Fruit fly (Drosophila melanogaster) whole organism, larva: Measurements from ENCODE around the gene Hsp67Ba.

Source experiments
- noc ChIP-seq: fragments of 200-800 bp; sonication (Bioruptor generic); optimal IDR thresholded peaks from 3 replicates; lab custom pipeline; 2019; ENCODE audit warnings: missing biosample characterization, mild to moderate bottlenecking, missing genetic modification characterization, moderate library complexity

The Hsp67Ba gene

DNA sequence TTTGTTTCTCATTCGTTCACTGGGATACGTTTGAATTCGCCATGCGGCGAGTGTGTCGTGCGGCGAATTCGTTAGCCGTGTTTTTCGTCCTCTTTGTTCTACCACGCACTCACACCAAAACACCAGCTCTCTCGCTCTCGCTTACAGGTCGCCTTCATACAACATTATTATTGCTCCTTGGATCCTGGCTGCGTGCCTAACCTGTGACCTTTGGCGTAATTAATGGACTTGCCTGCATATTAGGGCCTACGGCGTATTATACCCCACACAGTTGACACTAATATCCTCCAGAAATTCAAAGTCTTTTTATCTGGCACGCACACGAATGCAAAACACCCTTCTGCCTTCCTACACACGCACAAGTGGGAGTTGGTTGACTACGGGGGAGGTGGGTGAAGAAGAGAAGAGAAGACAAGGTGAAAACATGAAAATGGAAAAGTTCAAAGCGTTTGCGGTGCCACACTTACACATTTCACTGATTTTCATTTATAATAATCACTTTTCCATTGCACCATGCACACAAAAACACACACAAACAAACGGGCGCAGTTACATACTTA lies 30.8 kb upstream of the Hsp67Ba start:
- no peak for TF ChIP-seq noc

DNA sequence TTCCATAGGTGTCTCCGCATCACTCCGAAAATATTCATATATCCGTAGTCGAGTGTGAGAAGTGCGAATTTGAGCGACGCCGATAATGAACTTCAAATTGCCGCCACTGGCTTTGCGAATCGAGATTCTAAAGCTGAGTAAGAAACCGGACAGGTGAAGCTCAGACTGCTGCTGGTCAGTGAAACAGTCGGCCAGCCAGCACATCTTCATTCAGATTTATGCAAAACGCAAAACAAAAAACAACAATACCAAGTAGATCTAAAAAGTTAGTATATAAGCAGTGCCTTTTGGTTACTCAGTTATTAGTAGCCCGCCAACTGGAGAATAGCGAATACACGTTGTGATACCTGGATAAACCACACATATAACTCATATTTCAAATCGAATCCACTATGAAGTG lies 25.2 kb upstream of the Hsp67Ba start, which contains the start of gene Cpr67B:
Gene Cpr67B, plus strand, starts transcription at position 301 of the 400 bp plus-strand sequence.
- TF ChIP-seq noc = no peak

DNA sequence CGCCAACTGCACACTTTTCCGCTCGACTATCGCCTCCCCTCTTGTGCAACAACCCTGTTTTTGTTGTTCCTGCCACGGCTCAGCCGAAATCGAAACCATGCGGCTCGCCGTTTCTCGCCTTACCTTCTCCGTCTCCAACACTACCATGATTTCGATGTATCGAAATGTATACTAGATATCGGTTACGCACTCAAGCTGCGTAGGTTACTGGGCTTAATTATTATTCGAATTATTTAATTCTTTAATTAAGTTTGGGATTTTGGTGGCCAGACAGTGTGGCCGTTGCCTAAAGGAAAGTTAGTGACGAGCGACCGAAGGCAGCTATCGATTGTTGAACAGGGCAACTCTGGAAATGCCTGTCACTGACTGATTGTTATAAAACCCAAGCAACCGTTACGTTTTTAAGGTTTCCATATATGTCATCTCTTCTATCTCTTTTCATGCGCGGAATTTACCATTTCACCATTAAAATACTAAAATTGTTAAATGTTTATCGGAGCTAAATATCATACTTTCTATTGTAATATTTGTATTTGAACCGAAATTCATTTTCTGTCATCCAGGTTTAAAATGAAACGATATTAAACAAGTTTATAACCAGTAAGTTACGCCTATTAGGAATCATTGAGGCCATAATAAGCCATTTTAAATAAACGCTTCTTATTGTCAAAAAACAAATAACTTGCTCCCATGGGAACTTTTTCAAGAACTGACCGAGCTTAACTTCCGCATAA lies 23.0 kb upstream of the Hsp67Ba start, which contains the start of gene eIF4E1:
Gene eIF4E1, minus strand, starts transcription at position 304 of the 734 bp plus-strand sequence.
- no peak for TF ChIP-seq noc

DNA sequence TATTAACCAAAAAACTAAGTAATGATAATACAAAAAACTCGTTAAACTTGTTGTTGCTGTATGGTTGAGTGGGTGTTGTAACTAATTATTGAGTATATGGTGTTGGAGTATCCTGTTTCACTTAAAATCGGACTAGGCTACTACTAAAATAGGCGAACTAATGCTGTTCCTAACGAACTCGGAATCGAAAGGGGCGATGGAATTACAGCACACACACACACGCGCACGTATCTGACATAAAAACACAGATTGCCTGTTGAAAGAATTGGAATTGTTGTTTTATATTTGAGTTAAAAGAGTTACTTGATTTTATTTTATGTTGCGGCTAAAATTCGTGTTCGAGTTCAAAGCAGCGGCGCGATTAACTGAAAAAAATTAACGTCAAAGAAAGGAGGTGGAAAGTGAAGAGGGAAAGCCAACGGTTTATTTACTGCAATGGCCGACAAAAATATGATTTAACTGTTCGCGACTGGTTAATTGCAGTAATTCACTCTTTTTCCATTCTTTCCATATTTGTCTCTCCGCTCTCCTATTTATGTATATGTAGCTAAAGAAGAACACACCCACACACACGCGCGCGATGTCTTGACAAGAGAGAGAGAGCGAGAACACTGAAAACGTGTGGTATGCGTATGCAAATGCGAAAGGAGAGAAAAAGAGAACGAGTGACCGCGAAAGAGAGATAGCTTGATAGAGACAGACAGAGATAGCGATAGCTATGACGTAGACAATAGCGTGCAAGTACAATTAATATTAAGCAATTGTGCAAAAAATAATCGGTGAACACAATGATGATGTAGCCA lies 22.2 kb upstream of the Hsp67Ba start:
- no peak for TF ChIP-seq noc

DNA sequence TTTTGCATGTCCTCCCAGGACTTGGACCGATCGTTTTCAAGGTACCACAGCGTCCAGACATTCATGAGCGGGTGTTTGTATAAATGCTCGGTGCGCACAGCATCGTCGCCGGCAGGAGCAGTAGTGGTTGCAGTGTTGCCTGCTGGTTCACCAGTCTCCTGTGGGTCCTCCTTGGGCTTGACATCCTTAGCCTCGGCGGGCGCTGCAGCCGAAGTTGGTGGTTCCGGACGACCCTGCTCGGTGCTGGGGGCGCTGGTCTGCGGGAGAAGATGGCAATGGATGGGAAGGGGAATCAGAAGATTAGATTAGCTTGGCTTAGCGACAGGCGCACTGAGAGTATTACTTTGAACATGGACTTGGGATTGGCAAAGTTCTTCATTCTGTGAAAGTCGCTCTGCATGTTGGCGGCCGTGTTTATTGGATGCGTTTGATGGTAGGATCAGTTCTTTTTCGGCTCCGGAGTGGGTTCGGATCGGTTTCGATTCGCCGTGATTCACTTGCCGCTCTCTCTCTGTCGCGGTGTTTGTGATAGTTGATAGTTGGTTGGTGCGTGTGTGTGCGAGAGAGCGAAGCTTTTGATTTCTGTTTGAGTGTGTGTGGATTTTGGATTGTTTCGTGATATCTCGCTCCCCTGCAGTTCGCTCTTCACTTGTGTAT lies 21.5 kb upstream of the Hsp67Ba start:
- TF ChIP-seq noc = no peak

DNA sequence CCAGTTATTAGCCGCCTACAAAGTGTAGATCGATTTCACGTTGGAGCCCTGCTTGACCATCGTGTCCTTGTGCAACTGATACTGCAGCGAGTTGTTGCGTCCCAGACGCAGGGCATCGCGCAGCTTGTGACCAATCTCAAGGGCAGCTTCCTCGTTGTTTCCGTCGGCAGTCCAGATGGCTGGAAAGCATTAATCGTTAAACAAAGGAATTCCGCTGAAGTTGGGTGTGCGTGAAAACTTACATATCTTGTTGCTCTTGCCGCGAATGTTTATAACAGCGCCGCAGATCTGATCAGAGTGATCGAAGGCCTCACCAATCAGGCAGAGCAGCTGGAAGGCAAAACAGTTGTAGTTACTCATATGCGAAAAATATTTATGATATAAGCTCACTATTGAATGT lies 20.5 kb upstream of the Hsp67Ba start:
- no peak for TF ChIP-seq noc

DNA sequence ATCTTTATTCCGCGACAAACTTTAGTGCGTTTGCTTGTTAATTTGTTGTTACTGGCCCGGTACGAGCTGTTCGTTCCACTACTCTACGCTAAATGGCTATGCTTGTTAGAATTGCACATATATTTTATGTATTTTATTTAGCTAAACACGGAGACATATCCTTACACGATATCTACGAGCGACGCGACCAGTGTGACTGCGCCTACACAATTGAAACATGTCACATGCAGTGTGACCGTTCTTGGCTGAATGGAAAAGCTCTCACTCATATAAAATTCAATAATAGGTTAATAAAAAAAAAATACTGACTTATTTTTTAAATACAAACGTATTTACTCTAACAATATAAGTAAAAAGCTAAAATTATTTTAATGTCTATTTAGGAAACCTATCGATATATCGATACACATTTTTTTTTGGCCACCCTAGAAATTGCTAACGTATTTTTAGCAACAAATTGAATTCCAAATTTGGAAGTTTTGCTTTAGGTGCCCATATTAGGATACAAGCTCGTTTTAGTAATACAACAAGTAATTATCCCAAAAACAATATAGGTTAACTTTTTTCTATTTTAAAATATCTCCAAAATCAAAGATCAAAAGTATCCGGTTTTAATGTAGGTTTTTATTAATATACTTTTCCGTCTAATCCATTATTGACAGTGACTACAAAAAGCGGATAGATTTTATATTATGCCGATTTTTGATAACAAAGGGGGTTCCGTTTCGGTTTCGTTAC lies 19.8 kb upstream of the Hsp67Ba start, which contains the start of gene CG4080:
Gene CG4080, minus strand, starts transcription at position 215 of the 738 bp plus-strand sequence.
- peak; percentile 16 for TF ChIP-seq noc

DNA sequence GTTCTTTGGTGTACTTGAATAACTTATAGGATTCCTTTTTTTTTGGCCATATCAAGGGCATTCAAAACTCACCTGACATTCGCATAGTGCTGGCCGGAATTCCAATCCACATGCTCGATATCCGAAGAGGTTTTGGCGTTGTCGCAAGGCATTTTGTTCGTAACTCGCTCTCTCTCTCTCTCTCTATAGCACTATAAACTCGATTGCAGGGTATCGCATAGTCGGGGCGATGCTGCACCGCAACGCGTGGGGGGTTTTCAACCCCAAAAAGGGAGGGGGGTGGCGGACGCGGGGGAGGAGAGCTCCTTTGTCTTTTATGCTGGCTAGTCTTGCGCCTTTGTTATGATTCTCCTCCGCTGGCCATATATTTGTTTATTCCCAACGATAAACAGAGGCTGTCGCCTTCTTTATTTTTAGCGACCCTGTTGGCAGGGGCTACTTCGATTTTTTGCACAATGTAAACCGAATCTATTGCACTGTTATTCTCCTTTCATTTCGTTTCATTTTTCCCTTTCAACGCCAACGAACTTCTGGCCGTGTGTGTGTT lies 19.2 kb upstream of the Hsp67Ba start:
- TF ChIP-seq noc = no peak

DNA sequence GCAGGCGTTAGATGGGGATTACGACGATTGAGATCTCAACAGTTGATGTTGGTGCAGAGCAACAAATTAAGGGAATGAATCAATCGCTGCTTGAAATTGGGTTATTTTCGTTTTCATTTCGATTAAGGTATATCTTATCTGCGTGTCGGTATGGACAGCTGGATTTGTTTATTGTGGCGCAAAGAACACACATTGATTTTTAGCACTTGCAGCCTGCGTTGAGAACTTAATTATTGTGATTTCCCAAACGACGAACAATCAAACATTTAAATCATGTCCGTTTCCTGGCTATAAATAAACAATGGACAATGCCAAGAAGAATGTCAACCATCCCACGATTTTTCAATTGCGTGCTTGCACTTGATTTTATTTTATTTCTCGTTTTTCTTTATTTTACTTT lies 18.7 kb upstream of the Hsp67Ba start:
- TF ChIP-seq noc = no peak

DNA sequence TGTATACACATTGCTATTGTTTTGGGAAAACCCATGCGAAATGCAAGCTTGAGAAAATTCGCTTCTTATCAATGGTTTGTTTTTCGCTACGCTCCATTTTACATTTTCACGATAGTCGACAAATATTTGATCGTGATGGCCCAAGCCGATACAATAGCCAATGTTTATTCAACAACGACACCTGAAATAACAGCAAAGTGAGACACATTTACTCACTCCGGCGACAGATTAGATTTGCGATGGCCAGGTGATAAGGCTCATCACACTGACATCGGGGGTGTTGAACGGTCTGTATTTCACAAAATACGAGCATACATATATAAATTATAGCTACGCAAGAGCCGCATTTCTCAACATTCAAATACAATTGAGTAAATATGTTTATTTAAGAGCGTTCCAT lies 17.8 kb upstream of the Hsp67Ba start:
- TF ChIP-seq noc = peak; percentile 89

DNA sequence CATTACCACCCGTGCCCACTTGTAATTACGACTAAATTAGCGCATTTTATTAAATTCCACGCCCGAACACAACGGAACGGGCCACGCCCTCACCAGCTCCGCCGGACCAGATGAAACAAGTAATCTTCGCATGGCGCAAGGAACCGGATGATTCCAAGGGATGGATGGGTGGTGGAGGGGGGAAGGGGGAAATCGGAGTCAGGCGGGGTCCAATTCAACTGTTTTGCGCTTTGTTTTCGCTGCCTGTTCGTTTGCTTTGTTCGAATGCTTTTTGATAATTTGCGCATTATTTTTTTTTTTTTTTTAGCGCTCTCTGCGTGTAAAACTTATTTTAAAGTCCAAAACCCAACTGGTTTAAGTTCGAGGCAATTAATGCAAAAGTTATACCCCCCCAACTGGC lies 17.4 kb upstream of the Hsp67Ba start:
- TF ChIP-seq noc = no peak

DNA sequence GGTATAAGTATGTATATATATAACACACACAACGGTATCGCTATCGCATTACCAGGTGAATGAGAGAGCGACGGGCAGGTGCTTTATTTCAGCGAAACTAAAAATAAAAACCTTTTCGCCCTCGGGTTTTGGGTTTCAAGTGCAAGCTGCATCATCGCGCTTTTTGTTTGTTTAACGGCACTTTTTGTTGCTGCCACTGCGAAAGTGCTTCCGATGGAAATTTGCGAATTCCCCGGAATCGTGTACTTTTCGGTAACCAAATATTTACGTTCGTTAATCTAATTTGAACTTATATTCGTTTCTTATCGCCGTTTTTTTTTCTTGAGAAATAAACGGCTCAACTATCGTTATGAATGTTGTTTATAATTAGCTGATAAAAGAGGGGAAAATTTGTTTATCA lies 16.7 kb upstream of the Hsp67Ba start:
- no peak for TF ChIP-seq noc

DNA sequence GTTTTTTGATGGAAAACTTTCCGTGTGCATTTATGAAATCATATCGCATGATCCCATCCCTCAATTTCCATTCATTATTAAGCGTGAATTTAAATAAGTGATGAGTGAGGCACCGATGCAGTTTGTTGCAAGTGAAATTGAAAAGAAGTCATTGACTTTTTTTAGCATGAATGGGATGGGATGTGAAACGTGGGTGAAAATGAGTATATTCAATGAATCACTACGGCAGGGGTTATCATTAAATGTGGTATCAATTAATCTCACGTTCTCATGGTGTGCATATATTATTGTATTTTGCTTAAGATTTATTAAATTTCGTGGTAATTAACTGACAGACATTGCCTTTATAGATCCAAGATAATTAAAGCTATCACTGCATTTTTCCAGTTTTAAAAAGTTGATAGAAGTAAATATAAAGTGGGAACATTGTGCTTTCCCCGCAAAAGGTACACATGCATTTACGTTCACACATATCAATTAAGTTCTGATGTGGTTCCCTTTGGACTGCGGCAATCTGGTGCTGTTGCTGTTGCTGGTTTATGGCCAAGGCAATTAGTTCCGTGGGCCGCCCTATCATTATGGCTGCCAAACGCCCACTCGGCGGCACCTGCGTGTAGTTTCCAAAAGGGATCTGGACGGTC lies 12.1 kb upstream of the Hsp67Ba start:
- no peak for TF ChIP-seq noc

DNA sequence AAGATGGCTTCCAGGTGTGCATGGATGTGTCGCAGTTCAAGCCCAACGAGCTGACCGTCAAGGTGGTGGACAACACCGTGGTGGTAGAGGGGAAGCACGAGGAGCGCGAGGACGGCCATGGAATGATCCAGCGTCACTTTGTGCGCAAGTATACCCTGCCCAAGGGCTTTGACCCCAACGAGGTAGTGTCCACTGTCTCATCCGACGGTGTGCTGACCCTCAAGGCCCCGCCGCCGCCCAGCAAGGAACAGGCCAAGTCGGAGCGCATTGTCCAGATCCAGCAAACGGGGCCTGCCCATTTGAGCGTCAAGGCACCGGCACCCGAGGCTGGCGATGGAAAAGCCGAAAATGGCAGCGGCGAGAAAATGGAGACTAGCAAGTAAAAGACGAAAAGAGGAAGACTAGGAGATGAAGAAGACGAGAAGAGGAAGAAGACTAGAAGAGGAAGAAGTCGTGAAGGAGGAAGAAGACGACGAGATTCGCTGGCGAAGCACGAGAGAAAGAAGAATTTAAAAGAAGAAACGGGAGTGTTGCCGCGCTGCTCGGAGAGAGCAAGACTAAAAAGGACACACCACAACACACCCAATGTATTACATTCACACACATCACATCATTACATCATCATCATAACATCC lies 5.2 kb upstream of the Hsp67Ba start:
- TF ChIP-seq noc = no peak
